Worm (Caenorhabditis elegans): Measurements from ENCODE around the gene srh-40.

ce11 chrIII:6608101-6608672 is 2.4 kb upstream of the srh-40 start, which contains the start of the genes mdh-2 and F20H11.4:
- TF ChIP-seq aly-2 (tag; optimal IDR thresholded peaks at IDR 0.05): no peak
- no peak for TF ChIP-seq nhr-76 (tag; optimal IDR thresholded peaks at IDR 0.05)
- no peak for TF ChIP-seq unc-62 (GFP tag; optimal IDR thresholded peaks at IDR 0.05)
- TF ChIP-seq fkh-10 (GFP tag; optimal IDR thresholded peaks at IDR 0.05): no peak
- TF ChIP-seq nhr-12 (tag; optimal IDR thresholded peaks at IDR 0.05): no peak
- TF ChIP-seq snpc-4 (tag; optimal IDR thresholded peaks at IDR 0.05): peak; percentile 62
- TF ChIP-seq nhr-25 (tag; optimal IDR thresholded peaks at IDR 0.05): peak; percentile 87

Measured in whole organism, L3 larva.